Fruit fly (Drosophila melanogaster) whole organism, embryonic: ENCODE measurements around the gene CG44869.

Source experiments
- B-H2 ChIP-seq: fragments of 200-800 bp; sonication (Bioruptor generic); optimal IDR thresholded peaks from 2 replicates; lab custom pipeline; 2018; ENCODE audit warnings: missing biosample characterization, mild to moderate bottlenecking, missing genetic modification characterization
- Bgb ChIP-seq: fragments of 200-800 bp; sonication (Bioruptor generic); IDR thresholded peaks from 2 replicates; pipeline ENCODE4 v1.3.6; 2022; ENCODE audit warnings: missing biosample characterization, missing genetic modification characterization; ENCODE audit not compliant: partially characterized antibody
- Bteb2 ChIP-seq: fragments of 200-800 bp; sonication (Bioruptor generic); optimal IDR thresholded peaks from 2 replicates; lab custom pipeline; 2016; ENCODE audit warnings: missing biosample characterization, missing genetic modification characterization
- CG11695 ChIP-seq: fragments of 200-800 bp; sonication (Bioruptor generic); IDR thresholded peaks from 3 replicates; pipeline ENCODE4 v1.3.6; 2022; ENCODE audit warnings: missing biosample characterization, missing genetic modification characterization
- CG15601 ChIP-seq: fragments of 200-800 bp; sonication (Bioruptor generic); optimal IDR thresholded peaks from 3 replicates; lab custom pipeline; 2019; ENCODE audit warnings: missing biosample characterization, mild to moderate bottlenecking, missing genetic modification characterization, moderate library complexity
- CG2120 ChIP-seq: fragments of 200-800 bp; sonication (Bioruptor generic); optimal IDR thresholded peaks from 3 replicates; lab custom pipeline; 2016; ENCODE audit warnings: missing biosample characterization, missing genetic modification characterization
- CG2129 ChIP-seq: fragments of 200-800 bp; sonication (Bioruptor generic); IDR thresholded peaks from 2 replicates; pipeline ENCODE4 v1.3.6; 2022; ENCODE audit warnings: missing biosample characterization, missing genetic modification characterization; ENCODE audit not compliant: partially characterized antibody
- CG4820 ChIP-seq: fragments of 200-800 bp; sonication (Bioruptor generic); optimal IDR thresholded peaks from 3 replicates; lab custom pipeline; 2016; ENCODE audit warnings: missing biosample characterization, missing genetic modification characterization
- CG6765 ChIP-seq: fragments of 200-800 bp; sonication (Bioruptor generic); optimal IDR thresholded peaks from 3 replicates; lab custom pipeline; 2017; ENCODE audit warnings: missing biosample characterization, mild to moderate bottlenecking, missing genetic modification characterization
- CG8281 ChIP-seq: fragments of 200-800 bp; sonication (Bioruptor generic); optimal IDR thresholded peaks from 2 replicates; lab custom pipeline; 2018; ENCODE audit warnings: missing biosample characterization, mild to moderate bottlenecking, missing genetic modification characterization, moderate library complexity
- Vsx1 ChIP-seq: fragments of 200-800 bp; sonication (Bioruptor generic); optimal IDR thresholded peaks from 2 replicates; lab custom pipeline; 2017; ENCODE audit warnings: missing biosample characterization, mild to moderate bottlenecking, missing genetic modification characterization, missing genetic modification reagents
- inv ChIP-seq: fragments of 200-800 bp; sonication (Bioruptor generic); IDR thresholded peaks from 2 replicates; pipeline ENCODE4 v1.3.6; 2022; ENCODE audit warnings: missing biosample characterization, missing genetic modification characterization; ENCODE audit not compliant: partially characterized antibody

dm6 chr2L:15458919-15459318, 40.8 kb upstream of the CG44869 start:
- no peak for TF ChIP-seq inv (GFP tag; lab: Robert Waterston, UW)
- TF ChIP-seq CG6765 (GFP tag; lab: Kevin White, UChicago): no peak
- TF ChIP-seq Bteb2 (GFP tag; lab: Kevin White, UChicago): no peak
- TF ChIP-seq CG8281: no peak
- no peak for TF ChIP-seq Vsx1 (GFP tag; lab: Kevin White, UChicago)
- TF ChIP-seq CG2129: no peak
- TF ChIP-seq B-H2: no peak
- TF ChIP-seq CG15601 (tag; lab: Kevin White, UChicago): no peak
- no peak for TF ChIP-seq CG2120 (GFP tag; lab: Kevin White, UChicago)
- no peak for TF ChIP-seq CG4820 (GFP tag; lab: Kevin White, UChicago)
- no peak for TF ChIP-seq CG11695
- no peak for TF ChIP-seq Bgb
